Comparison of ENCODE assay signal across 2 fruit fly cellular contexts in the genomic region with DNA sequence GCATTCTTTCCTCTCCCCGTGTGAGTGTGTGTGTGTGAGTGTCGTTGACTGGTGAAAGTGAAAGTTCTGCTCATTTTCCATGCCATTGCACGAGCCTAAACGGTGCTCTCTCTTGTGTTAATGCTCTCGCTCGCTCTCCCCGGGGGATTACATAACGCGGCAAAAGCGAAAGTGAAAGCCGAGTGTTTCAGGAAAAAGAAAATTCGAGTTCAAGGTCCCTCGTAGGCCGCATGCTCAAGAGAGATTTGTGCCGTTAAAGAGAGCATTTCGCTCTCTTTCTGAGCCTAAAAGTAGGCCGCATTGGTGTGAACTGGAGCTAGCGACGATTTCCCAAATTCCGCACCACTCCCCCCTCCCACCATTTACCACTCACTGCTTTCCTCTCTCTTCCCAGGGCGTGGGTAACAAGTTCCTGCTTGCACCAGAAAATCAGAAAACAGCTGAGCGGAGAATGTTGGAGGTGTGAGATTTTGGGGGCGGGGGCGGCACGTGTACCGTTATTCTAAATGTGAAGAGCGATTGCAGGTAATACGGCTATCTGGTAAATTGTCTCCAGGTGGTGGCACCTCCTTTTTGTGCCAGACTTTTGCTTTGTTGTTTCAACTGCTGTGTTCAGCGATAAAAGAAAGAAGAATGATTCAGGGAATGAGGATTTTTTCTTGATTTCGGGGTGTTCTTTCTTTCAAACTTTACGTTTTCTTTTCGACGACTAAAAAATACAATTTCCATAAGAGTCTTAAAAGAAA.
A peak's percentile ranks its signal among the peaks of the same experiment; 100 is the strongest.
TF ChIP-seq lines count a peak whose summit lies in the region.

No protein-coding gene starts in this region.

TF ChIP-seq in whole organism, embryonic, 481 proteins besides CTCF, POLR2A, EP300 and RAD21 (continued from another document):
- TF ChIP-seq abd-A (tag; optimal IDR thresholded peaks at IDR 0.05; lab: Kevin White, UChicago), result peak; percentile 8
- no peak for TF ChIP-seq CG4404 (GFP tag; IDR thresholded peaks at IDR 0.05; lab: Robert Waterston, UW)
- peak; percentile 31 for TF ChIP-seq Deaf1 (tag; optimal IDR thresholded peaks at IDR 0.05; lab: Kevin White, UChicago)
- peak; percentile 65 to 83 for TF ChIP-seq Trl (optimal IDR thresholded peaks at IDR 0.05; lab: Kevin White, UChicago)
- TF ChIP-seq Trl (GFP tag; optimal IDR thresholded peaks at IDR 0.05; lab: Kevin White, UChicago), result no peak
- no peak for TF ChIP-seq CG9876 (GFP tag; optimal IDR thresholded peaks at IDR 0.05; lab: Kevin White, UChicago)
- TF ChIP-seq Hey (tag; optimal IDR thresholded peaks at IDR 0.05; lab: Kevin White, UChicago), result peak; percentile 75
- TF ChIP-seq CG12744 (GFP tag; optimal IDR thresholded peaks at IDR 0.05; lab: Kevin White, UChicago), result no peak
- no peak for TF ChIP-seq Sox102F (GFP tag; optimal IDR thresholded peaks at IDR 0.05; lab: Kevin White, UChicago)
- TF ChIP-seq row (GFP tag; IDR thresholded peaks at IDR 0.05; lab: Robert Waterston, UW), result no peak
- TF ChIP-seq CG3163 (GFP tag; optimal IDR thresholded peaks at IDR 0.05; lab: Kevin White, UChicago), result peak; percentile 74
- no peak for TF ChIP-seq Ravus (GFP tag; IDR thresholded peaks at IDR 0.05; lab: Robert Waterston, UW)
- no peak for TF ChIP-seq Dad (GFP tag; optimal IDR thresholded peaks at IDR 0.05; lab: Kevin White, UChicago)
- TF ChIP-seq HLH4C (GFP tag; IDR thresholded peaks at IDR 0.05; lab: Robert Waterston, UW; ENCODE audit: partially characterized antibody), result peak; percentile 27; the same call in 1 of the 3 replicates
- TF ChIP-seq dysf (GFP tag; IDR thresholded peaks at IDR 0.05; lab: Robert Waterston, UW), result no peak
- TF ChIP-seq scrt (GFP tag; optimal IDR thresholded peaks at IDR 0.05; lab: Kevin White, UChicago), result peak; percentile 26
- TF ChIP-seq CG17568 (GFP tag; optimal IDR thresholded peaks at IDR 0.05; lab: Kevin White, UChicago), result no peak
- TF ChIP-seq CG5245 (GFP tag; optimal IDR thresholded peaks at IDR 0.05; lab: Kevin White, UChicago), result no peak
- no peak for TF ChIP-seq croc (GFP tag; conservative IDR thresholded peaks at IDR 0.05; lab: Robert Waterston, UW)
- peak; percentile 43 for TF ChIP-seq Ets65A (GFP tag; lab: Kevin White, UChicago)
- no peak for TF ChIP-seq CG16863 (GFP tag; optimal IDR thresholded peaks at IDR 0.05; lab: Kevin White, UChicago)
- TF ChIP-seq ara (GFP tag; IDR thresholded peaks at IDR 0.05; lab: Robert Waterston, UW), result no peak
- TF ChIP-seq CG7786 (GFP tag; optimal IDR thresholded peaks at IDR 0.05; lab: Kevin White, UChicago), result no peak
- TF ChIP-seq CG11093 (GFP tag; IDR thresholded peaks at IDR 0.05; lab: Robert Waterston, UW), result no peak
- no peak for TF ChIP-seq CG6689 (GFP tag; IDR thresholded peaks at IDR 0.05; lab: Robert Waterston, UW)
- peak; percentile 12 for TF ChIP-seq cg (GFP tag; optimal IDR thresholded peaks at IDR 0.05; lab: Kevin White, UChicago)
- TF ChIP-seq cwo (GFP tag; optimal IDR thresholded peaks at IDR 0.05; lab: Kevin White, UChicago), result peak; percentile 19
- TF ChIP-seq CG8290 (GFP tag; optimal IDR thresholded peaks at IDR 0.05; lab: Kevin White, UChicago), result no peak
- TF ChIP-seq CG8290 (tag; optimal IDR thresholded peaks at IDR 0.05; lab: Kevin White, UChicago), result peak in 1 of 2 experiments; percentile 25
- no peak for TF ChIP-seq HHEX (GFP tag; optimal IDR thresholded peaks at IDR 0.05; lab: Kevin White, UChicago)
- no peak for TF ChIP-seq CkIIα-i1 (GFP tag; IDR thresholded peaks at IDR 0.05; lab: Robert Waterston, UW)
- no peak for TF ChIP-seq sima (GFP tag; optimal IDR thresholded peaks at IDR 0.05; lab: Kevin White, UChicago)
- no peak for TF ChIP-seq tup (GFP tag; optimal IDR thresholded peaks at IDR 0.05; lab: Kevin White, UChicago)
- no peak for TF ChIP-seq D (optimal IDR thresholded peaks at IDR 0.05; lab: Kevin White, UChicago)
- no peak for TF ChIP-seq D (GFP tag; optimal IDR thresholded peaks at IDR 0.05; lab: Kevin White, UChicago)
- no peak for TF ChIP-seq az2 (GFP tag; optimal IDR thresholded peaks at IDR 0.05; lab: Kevin White, UChicago)
- TF ChIP-seq crp (GFP tag; optimal IDR thresholded peaks at IDR 0.05; lab: Kevin White, UChicago), result peak in 1 of 2 experiments; percentile 41
- peak; percentile 77 for TF ChIP-seq CG13894 (tag; optimal IDR thresholded peaks at IDR 0.05; lab: Kevin White, UChicago)
- TF ChIP-seq CG1602 (GFP tag; optimal IDR thresholded peaks at IDR 0.05; lab: Kevin White, UChicago), result no peak
- no peak for TF ChIP-seq BEAF-32 (GFP tag; optimal IDR thresholded peaks at IDR 0.05; lab: Kevin White, UChicago)
- TF ChIP-seq Rx (GFP tag; IDR thresholded peaks at IDR 0.05; lab: Robert Waterston, UW), result no peak
- no peak for TF ChIP-seq CG8359 (GFP tag; optimal IDR thresholded peaks at IDR 0.05; lab: Kevin White, UChicago; ENCODE audit: borderline replicate concordance)
- TF ChIP-seq CG11696 (GFP tag; IDR thresholded peaks at IDR 0.05; lab: Robert Waterston, UW), result no peak
- no peak for TF ChIP-seq tx (GFP tag; optimal IDR thresholded peaks at IDR 0.05; lab: Kevin White, UChicago)
- peak; percentile 90 for TF ChIP-seq z (GFP tag; IDR thresholded peaks at IDR 0.05; lab: Robert Waterston, UW)
- TF ChIP-seq Pdp1 (GFP tag; optimal IDR thresholded peaks at IDR 0.05; lab: Kevin White, UChicago), result peak in 1 of 2 experiments; percentile 90
- TF ChIP-seq CG15011 (GFP tag; optimal IDR thresholded peaks at IDR 0.05; lab: Kevin White, UChicago), result no peak
- TF ChIP-seq CG6791 (GFP tag; IDR thresholded peaks at IDR 0.05; lab: Robert Waterston, UW; ENCODE audit: partially characterized antibody), result 0 out of 3 replicates have a peak, but pooled peaks have one; percentile 40
- no peak for TF ChIP-seq CG6683 (GFP tag; optimal IDR thresholded peaks at IDR 0.05; lab: Kevin White, UChicago)
- TF ChIP-seq unpg (GFP tag; optimal IDR thresholded peaks at IDR 0.05; lab: Kevin White, UChicago), result no peak
- TF ChIP-seq CG4424 (GFP tag; optimal IDR thresholded peaks at IDR 0.05; lab: Kevin White, UChicago), result no peak
- TF ChIP-seq nom (GFP tag; optimal IDR thresholded peaks at IDR 0.05; lab: Kevin White, UChicago), result peak; percentile 32
- TF ChIP-seq NFAT (GFP tag; IDR thresholded peaks at IDR 0.05; lab: Robert Waterston, UW), result no peak
- no peak for TF ChIP-seq CrebB (tag; optimal IDR thresholded peaks at IDR 0.05; lab: Kevin White, UChicago)
- TF ChIP-seq emc (GFP tag; optimal IDR thresholded peaks at IDR 0.05; lab: Kevin White, UChicago), result no peak
- TF ChIP-seq ci (GFP tag; IDR thresholded peaks at IDR 0.05; lab: Robert Waterston, UW), result no peak
- TF ChIP-seq Rfx (GFP tag; IDR thresholded peaks at IDR 0.05; lab: Robert Waterston, UW), result 0 out of 2 replicates have a peak, but pooled peaks have one; percentile 19
- TF ChIP-seq Blimp-1 (GFP tag; optimal IDR thresholded peaks at IDR 0.05; lab: Kevin White, UChicago), result peak; percentile 94
- TF ChIP-seq crol (GFP tag; IDR thresholded peaks at IDR 0.05; lab: Robert Waterston, UW), result peak; percentile 72
- 0 out of 3 replicates have a peak, but pooled peaks have one; percentile 50 for TF ChIP-seq zen2 (GFP tag; IDR thresholded peaks at IDR 0.05; lab: Robert Waterston, UW; ENCODE audit: partially characterized antibody)
- TF ChIP-seq CG31365 (tag; optimal IDR thresholded peaks at IDR 0.05; lab: Kevin White, UChicago), result no peak
TF ChIP-seq in whole organism, embryonic: peak in this region for 25.

TF ChIP-seq in whole organism, prepupa, 60 proteins besides CTCF, POLR2A, EP300 and RAD21 (continued from another document):
- TF ChIP-seq Hr39 (GFP tag; optimal IDR thresholded peaks at IDR 0.05; lab: Kevin White, UChicago) (no peak), vri (GFP tag; optimal IDR thresholded peaks at IDR 0.05; lab: Kevin White, UChicago) (no peak), CG11902 (GFP tag; optimal IDR thresholded peaks at IDR 0.05; lab: Kevin White, UChicago) (no peak), dac (GFP tag; optimal IDR thresholded peaks at IDR 0.05; lab: Kevin White, UChicago) (no peak), ss (GFP tag; optimal IDR thresholded peaks at IDR 0.05; lab: Kevin White, UChicago) (peak in 1 of 2 experiments; percentile 62), CG34406 (GFP tag; optimal IDR thresholded peaks at IDR 0.05; lab: Kevin White, UChicago) (no peak), fd59A (GFP tag; optimal IDR thresholded peaks at IDR 0.05; lab: Kevin White, UChicago) (no peak), Eip78C (GFP tag; lab: Kevin White, UChicago) (peak; percentile 22), CG6854 (GFP tag; optimal IDR thresholded peaks at IDR 0.05; lab: Kevin White, UChicago) (no peak), fkh (GFP tag; optimal IDR thresholded peaks at IDR 0.05; lab: Kevin White, UChicago) (no peak), eg (GFP tag; IDR thresholded peaks at IDR 0.05; lab: Robert Waterston, UW) (0 out of 3 replicates have a peak, but pooled peaks have one; percentile 29), CG3919 (GFP tag; optimal IDR thresholded peaks at IDR 0.05; lab: Kevin White, UChicago) (no peak), dsx (GFP tag; optimal IDR thresholded peaks at IDR 0.05; lab: Kevin White, UChicago; ENCODE audit: poor library complexity, severe bottlenecking) (peak; percentile 12), CG6808 (GFP tag; optimal IDR thresholded peaks at IDR 0.05; lab: Kevin White, UChicago) (peak; percentile 20), Sox15 (GFP tag; optimal IDR thresholded peaks at IDR 0.05; lab: Kevin White, UChicago) (no peak), acj6 (GFP tag; optimal IDR thresholded peaks at IDR 0.05; lab: Kevin White, UChicago) (no peak), CG7368 (GFP tag; optimal IDR thresholded peaks at IDR 0.05; lab: Kevin White, UChicago) (no peak), net (GFP tag; optimal IDR thresholded peaks at IDR 0.05; lab: Kevin White, UChicago) (no peak), Hr4 (GFP tag; optimal IDR thresholded peaks at IDR 0.05; lab: Kevin White, UChicago) (no peak), topi (GFP tag; optimal IDR thresholded peaks at IDR 0.05; lab: Kevin White, UChicago) (no peak), spab (GFP tag; optimal IDR thresholded peaks at IDR 0.05; lab: Kevin White, UChicago) (peak; percentile 2), Sox102F (GFP tag; optimal IDR thresholded peaks at IDR 0.05; lab: Kevin White, UChicago) (no peak)
TF ChIP-seq in whole organism, prepupa: peak in this region for 16.
